Worm (Caenorhabditis elegans): ENCODE measurements around the gene T09F5.2.

- TF ChIP-seq tbx-11 (GFP tag; IDR thresholded peaks at IDR 0.05) = no peak
- no peak for TF ChIP-seq ama-1 (optimal IDR thresholded peaks at IDR 0.05)
- TF ChIP-seq F13C5.2 (tag; optimal IDR thresholded peaks at IDR 0.05) = no peak
- TF ChIP-seq hmbx-1 (tag; optimal IDR thresholded peaks at IDR 0.05) = no peak
- TF ChIP-seq ets-7 (tag; optimal IDR thresholded peaks at IDR 0.05) = no peak
- TF ChIP-seq scrt-1 (GFP tag; IDR thresholded peaks at IDR 0.05) = no peak
Measured at ce11 chrV:15189567-15189966, 38.8 kb downstream of the T09F5.2 start, which contains the start of gene cyn-3.
